Fruit fly (Drosophila melanogaster): ENCODE results near the gene CG8006.

DNA sequence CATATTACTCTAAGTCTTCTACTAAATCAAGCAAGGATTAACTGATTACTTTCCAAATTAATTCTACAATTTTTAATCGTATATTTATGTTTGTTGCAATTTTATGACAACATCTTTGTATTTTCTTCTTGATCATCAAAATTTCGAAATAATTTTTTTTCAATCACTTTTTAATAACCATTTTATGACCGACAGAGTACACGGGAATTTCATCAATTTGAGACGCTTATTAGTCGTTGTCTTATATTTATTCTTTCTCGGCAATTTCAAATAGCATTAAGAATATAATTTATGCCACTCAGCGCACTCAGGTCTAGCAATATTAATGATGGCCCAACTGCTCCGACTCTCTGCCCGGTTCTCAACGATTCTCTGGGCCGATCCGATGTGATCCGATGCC lies 3.3 kb downstream of the CG8006 start, which contains the start of gene CG8012:
- no peak for TF ChIP-seq bab1 (GFP tag; optimal IDR thresholded peaks at IDR 0.05)
- TF ChIP-seq CG11617 (GFP tag; optimal IDR thresholded peaks at IDR 0.05), result no peak
- no peak for TF ChIP-seq CG14711 (tag; optimal IDR thresholded peaks at IDR 0.05)
- TF ChIP-seq CG7045 (GFP tag; optimal IDR thresholded peaks at IDR 0.05), result no peak
- no peak for TF ChIP-seq Mnt (GFP tag; optimal IDR thresholded peaks at IDR 0.05)
- no peak for TF ChIP-seq Crg-1 (GFP tag; optimal IDR thresholded peaks at IDR 0.05)
- TF ChIP-seq CG33017 (tag; optimal IDR thresholded peaks at IDR 0.05), result no peak
- no peak for TF ChIP-seq tj (GFP tag; optimal IDR thresholded peaks at IDR 0.05)
- TF ChIP-seq Hr96 (GFP tag; optimal IDR thresholded peaks at IDR 0.05), result no peak

Measured in whole organism, adult.